Fruit fly (Drosophila melanogaster) whole organism, embryonic: ENCODE results near the gene CG4293.

Experiments used
- ATbp ChIP-seq: fragments of 200-800 bp; sonication (Bioruptor generic); optimal IDR thresholded peaks from 2 replicates; lab custom pipeline; 2017; ENCODE audit warnings: missing biosample characterization, mild to moderate bottlenecking, missing genetic modification characterization, missing genetic modification reagents
- Ada2b ChIP-seq: fragments of 200-800 bp; sonication (Bioruptor generic); IDR thresholded peaks from 2 replicates; pipeline ENCODE4 v1.3.6; 2022; ENCODE audit warnings: missing biosample characterization, missing genetic modification characterization
- Atf6 ChIP-seq: fragments of 200-800 bp; sonication (Bioruptor generic); IDR thresholded peaks from 2 replicates; pipeline ENCODE4 v1.3.6; 2022; ENCODE audit warnings: missing biosample characterization, missing genetic modification characterization
- B-H1 ChIP-seq: fragments of 200-800 bp; sonication (Bioruptor generic); IDR thresholded peaks from 3 replicates; pipeline ENCODE4 v1.3.6; 2022; ENCODE audit warnings: missing biosample characterization, missing genetic modification characterization
- Bgb ChIP-seq: fragments of 200-800 bp; sonication (Bioruptor generic); IDR thresholded peaks from 2 replicates; pipeline ENCODE4 v1.3.6; 2022; ENCODE audit warnings: missing biosample characterization, missing genetic modification characterization; ENCODE audit not compliant: partially characterized antibody
- BtbVII ChIP-seq: fragments of 200-800 bp; sonication (Bioruptor generic); optimal IDR thresholded peaks from 3 replicates; lab custom pipeline; 2017; ENCODE audit warnings: missing biosample characterization, mild to moderate bottlenecking, missing genetic modification characterization
- CG12299 ChIP-seq: fragments of 200-800 bp; sonication (Bioruptor generic); optimal IDR thresholded peaks from 2 replicates; lab custom pipeline; 2018; ENCODE audit warnings: missing biosample characterization, mild to moderate bottlenecking, missing genetic modification characterization
- CG12391 ChIP-seq: fragments of 200-800 bp; sonication (Bioruptor generic); optimal IDR thresholded peaks from 3 replicates; lab custom pipeline; 2018; ENCODE audit warnings: missing biosample characterization, mild to moderate bottlenecking, missing genetic modification characterization, moderate library complexity
- CG14014 ChIP-seq: fragments of 200-800 bp; sonication (Bioruptor generic); IDR thresholded peaks from 2 replicates; pipeline ENCODE4 v1.3.6; 2022; ENCODE audit warnings: missing biosample characterization, missing genetic modification characterization
- CG15269 ChIP-seq: fragments of 200-800 bp; sonication (Bioruptor generic); optimal IDR thresholded peaks from 2 replicates; lab custom pipeline; 2018; ENCODE audit warnings: missing biosample characterization, mild to moderate bottlenecking, missing genetic modification characterization, moderate library complexity
- CG15514 ChIP-seq: fragments of 200-800 bp; sonication (Bioruptor generic); optimal IDR thresholded peaks from 3 replicates; lab custom pipeline; 2017; ENCODE audit warnings: missing biosample characterization, missing genetic modification characterization, mild to moderate bottlenecking, moderate library complexity, missing genetic modification reagents
- CG1603 ChIP-seq: fragments of 200-800 bp; sonication (Bioruptor generic); optimal IDR thresholded peaks from 2 replicates; lab custom pipeline; 2019; ENCODE audit warnings: missing biosample characterization, mild to moderate bottlenecking, missing genetic modification characterization, moderate library complexity
- CG17328 ChIP-seq: fragments of 200-800 bp; sonication (Bioruptor generic); IDR thresholded peaks from 2 replicates; pipeline ENCODE4 v1.3.6; 2022; ENCODE audit warnings: missing biosample characterization, missing genetic modification characterization
- CG17361 ChIP-seq: fragments of 200-800 bp; sonication (Bioruptor generic); IDR thresholded peaks from 3 replicates; pipeline ENCODE4 v1.3.6; 2022; ENCODE audit warnings: missing biosample characterization, missing genetic modification characterization
- CG17568 ChIP-seq: fragments of 200-800 bp; sonication (Bioruptor generic); optimal IDR thresholded peaks from 2 replicates; lab custom pipeline; 2018; ENCODE audit warnings: missing biosample characterization, mild to moderate bottlenecking, missing genetic modification characterization, moderate library complexity
- CG18011 ChIP-seq: fragments of 200-800 bp; sonication (Bioruptor generic); optimal IDR thresholded peaks from 2 replicates; lab custom pipeline; 2017; ENCODE audit warnings: missing biosample characterization, missing genetic modification characterization, mild to moderate bottlenecking, moderate library complexity, missing genotype
- CG18262 ChIP-seq: fragments of 200-800 bp; optimal IDR thresholded peaks from 3 replicates; lab custom pipeline; 2019; ENCODE audit warnings: missing biosample characterization, mild to moderate bottlenecking, missing genetic modification characterization, moderate library complexity
- CG18599 ChIP-seq: fragments of 200-800 bp; sonication (Bioruptor generic); optimal IDR thresholded peaks from 3 replicates; lab custom pipeline; 2017; ENCODE audit warnings: missing biosample characterization, missing genetic modification characterization, mild to moderate bottlenecking, moderate library complexity, missing genetic modification reagents
- CG30020 ChIP-seq: fragments of 200-800 bp; optimal IDR thresholded peaks from 2 replicates; lab custom pipeline; 2019; ENCODE audit warnings: missing biosample characterization, mild to moderate bottlenecking, missing genetic modification characterization, moderate library complexity
- CG31388 ChIP-seq: fragments of 200-800 bp; sonication (Bioruptor generic); optimal IDR thresholded peaks from 2 replicates; lab custom pipeline; 2016; ENCODE audit warnings: missing biosample characterization, missing genetic modification characterization
- CG32772 ChIP-seq: fragments of 200-800 bp; sonication (Bioruptor generic); IDR thresholded peaks from 2 replicates; pipeline ENCODE4 v1.3.6; 2022; ENCODE audit warnings: missing biosample characterization, missing genetic modification characterization
- CG3726 ChIP-seq: fragments of 200-800 bp; sonication (Bioruptor generic); IDR thresholded peaks from 3 replicates; pipeline ENCODE4, ENCODE4 v1.3.6; 2022; ENCODE audit warnings: missing biosample characterization, missing genetic modification characterization
- CG43689 ChIP-seq: fragments of 200-800 bp; sonication (Bioruptor generic); IDR thresholded peaks from 2 replicates; pipeline ENCODE4 v1.3.6; 2022; ENCODE audit warnings: missing biosample characterization, missing genetic modification characterization
- CG4617 ChIP-seq: fragments of 200-800 bp; sonication (Bioruptor generic); optimal IDR thresholded peaks from 3 replicates; lab custom pipeline; 2016; ENCODE audit warnings: missing biosample characterization, missing genetic modification characterization, borderline replicate concordance
- CG7963 ChIP-seq: fragments of 200-800 bp; sonication (Bioruptor generic); IDR thresholded peaks from 3 replicates; pipeline ENCODE4 v1.3.6; 2022; ENCODE audit warnings: missing biosample characterization, missing genetic modification characterization; ENCODE audit not compliant: partially characterized antibody
- CG8290 ChIP-seq, 3 experiments: fragments of 200-800 bp; sonication (Bioruptor generic); optimal IDR thresholded peaks; 2 replicates each; lab custom pipeline; 2016 to 2019; ENCODE audit warnings: missing biosample characterization in 3 of 3, missing genetic modification characterization in 3 of 3, mild to moderate bottlenecking in 2 of 3, moderate library complexity in 1 of 3
- D ChIP-seq, 2 experiments: fragments of 200-800 bp in 1 of 2; fragments of >200 bp in 1 of 2; sonication (Bioruptor generic) in 1 of 2; optimal IDR thresholded peaks; 2 replicates in 1 of 2; 3 replicates in 1 of 2; lab custom pipeline; 2017; ENCODE audit warnings: mild to moderate bottlenecking in 1 of 2, missing biosample characterization in 1 of 2, missing genetic modification characterization in 1 of 2, missing genetic modification reagents in 1 of 2
- E2f2 ChIP-seq: fragments of 200-800 bp; sonication (Bioruptor generic); IDR thresholded peaks from 2 replicates; pipeline ENCODE4 v1.3.6; 2022; ENCODE audit warnings: missing biosample characterization, missing genetic modification characterization
- Fer1 ChIP-seq: fragments of 200-800 bp; sonication (Bioruptor generic); optimal IDR thresholded peaks from 2 replicates; lab custom pipeline; 2017; ENCODE audit warnings: missing biosample characterization, mild to moderate bottlenecking, missing genetic modification characterization
- Fer3 ChIP-seq: fragments of 200-800 bp; sonication (Bioruptor generic); optimal IDR thresholded peaks from 2 replicates; lab custom pipeline; 2018; ENCODE audit warnings: missing biosample characterization, mild to moderate bottlenecking, missing genetic modification characterization, moderate library complexity
- HmgD ChIP-seq: fragments of 200-800 bp; sonication (Bioruptor generic); optimal IDR thresholded peaks from 3 replicates; lab custom pipeline; 2016; ENCODE audit warnings: missing biosample characterization, missing genetic modification characterization
- Hmr ChIP-seq: fragments of 200-800 bp; sonication (Bioruptor generic); optimal IDR thresholded peaks from 3 replicates; lab custom pipeline; 2017; ENCODE audit warnings: mild to moderate bottlenecking, missing biosample characterization, missing genetic modification reagents, missing genetic modification characterization
- Myb ChIP-seq: fragments of 200-800 bp; sonication (Bioruptor generic); optimal IDR thresholded peaks from 2 replicates; lab custom pipeline; 2016; ENCODE audit warnings: missing biosample characterization, missing genetic modification characterization
- NFAT ChIP-seq: fragments of 200-800 bp; sonication (Bioruptor generic); IDR thresholded peaks from 2 replicates; pipeline ENCODE4 v1.3.6; 2022; ENCODE audit warnings: missing biosample characterization, missing genetic modification characterization
- Rfx ChIP-seq: fragments of 200-800 bp; sonication (Bioruptor generic); IDR thresholded peaks from 2 replicates; pipeline ENCODE4 v1.3.6; 2022; ENCODE audit warnings: missing biosample characterization, missing genetic modification characterization
- btn ChIP-seq: fragments of 200-800 bp; sonication (Bioruptor generic); optimal IDR thresholded peaks from 2 replicates; lab custom pipeline; 2016; ENCODE audit warnings: missing biosample characterization, missing genetic modification characterization
- ci ChIP-seq: fragments of 200-800 bp; sonication (Bioruptor generic); IDR thresholded peaks from 3 replicates; pipeline ENCODE4 v1.3.6; 2022; ENCODE audit warnings: missing biosample characterization, missing genetic modification characterization
- crc ChIP-seq: fragments of 200-800 bp; sonication (Bioruptor generic); optimal IDR thresholded peaks from 2 replicates; lab custom pipeline; 2016; ENCODE audit warnings: missing biosample characterization, missing genetic modification characterization
- dysf ChIP-seq: fragments of 200-800 bp; sonication (Bioruptor generic); IDR thresholded peaks from 3 replicates; pipeline ENCODE4 v1.3.6; 2022; ENCODE audit warnings: missing biosample characterization, missing genetic modification characterization
- fd3F ChIP-seq: fragments of 200-800 bp; sonication (Bioruptor generic); optimal IDR thresholded peaks from 2 replicates; lab custom pipeline; 2018; ENCODE audit warnings: missing biosample characterization, mild to moderate bottlenecking, missing genetic modification characterization, moderate library complexity
- fd96Cb ChIP-seq: fragments of 200-800 bp; sonication (Bioruptor generic); optimal IDR thresholded peaks from 2 replicates; lab custom pipeline; 2018; ENCODE audit warnings: missing biosample characterization, mild to moderate bottlenecking, missing genetic modification characterization, moderate library complexity
- ken ChIP-seq: fragments of 200-800 bp; sonication (Bioruptor generic); IDR thresholded peaks from 3 replicates; pipeline ENCODE4 v1.3.6; 2022; ENCODE audit warnings: missing biosample characterization, missing genetic modification characterization
- pros ChIP-seq: fragments of 200-800 bp; sonication (Bioruptor generic); optimal IDR thresholded peaks from 3 replicates; lab custom pipeline; 2019; ENCODE audit warnings: missing biosample characterization, mild to moderate bottlenecking, missing genetic modification characterization, moderate library complexity
- row ChIP-seq: fragments of 200-800 bp; sonication (Bioruptor generic); IDR thresholded peaks from 3 replicates; pipeline ENCODE4 v1.3.6; 2022; ENCODE audit warnings: missing biosample characterization, missing genetic modification characterization
- sisA ChIP-seq: fragments of 200-800 bp; sonication (Bioruptor generic); IDR thresholded peaks from 2 replicates; pipeline ENCODE4 v1.3.6; 2022; ENCODE audit warnings: missing biosample characterization, missing genetic modification characterization
- slou ChIP-seq: fragments of 200-800 bp; sonication (Bioruptor generic); optimal IDR thresholded peaks from 3 replicates; lab custom pipeline; 2016; ENCODE audit warnings: missing biosample characterization, missing genetic modification characterization
- sqz ChIP-seq: fragments of 200-800 bp; sonication (Bioruptor generic); optimal IDR thresholded peaks from 3 replicates; lab custom pipeline; 2018; ENCODE audit warnings: missing biosample characterization, mild to moderate bottlenecking, missing genetic modification characterization
- sr ChIP-seq: fragments of 200-800 bp; sonication (Bioruptor generic); IDR thresholded peaks from 3 replicates; pipeline ENCODE4 v1.3.6; 2022; ENCODE audit warnings: missing biosample characterization, missing genetic modification characterization
- tin ChIP-seq: fragments of 200-800 bp; sonication (Bioruptor generic); optimal IDR thresholded peaks from 3 replicates; lab custom pipeline; 2016; ENCODE audit warnings: missing biosample characterization, missing genetic modification characterization
- vvl ChIP-seq: fragments of 200-800 bp; sonication (Bioruptor generic); IDR thresholded peaks from 2 replicates; pipeline ENCODE4 v1.3.6; 2022; ENCODE audit warnings: missing biosample characterization, missing genetic modification characterization

Gene CG4293

dm6 chrX:524331-524730 lies 5.8 kb downstream of the CG4293 start (continued):
- TF ChIP-seq btn (GFP tag; lab: Kevin White, UChicago) = no peak
- TF ChIP-seq HmgD (GFP tag; lab: Kevin White, UChicago) = peak; percentile 5
- no peak for TF ChIP-seq CG12299 (tag; lab: Kevin White, UChicago)
- TF ChIP-seq CG18599 (GFP tag; lab: Kevin White, UChicago) = peak; percentile 78
- TF ChIP-seq B-H1 (GFP tag; lab: Robert Waterston, UW) = no peak
- TF ChIP-seq CG3726 (GFP tag; lab: Robert Waterston, UW) = no peak
- no peak for TF ChIP-seq CG43689 (GFP tag; lab: Robert Waterston, UW)
- no peak for TF ChIP-seq Bgb
- TF ChIP-seq CG17328 (GFP tag; lab: Robert Waterston, UW) = no peak
- TF ChIP-seq CG18262 = peak; percentile 34
- TF ChIP-seq ATbp (GFP tag; lab: Kevin White, UChicago) = peak; percentile 31
- TF ChIP-seq BtbVII = no peak
- no peak for TF ChIP-seq CG7963 (GFP tag; lab: Robert Waterston, UW)
- TF ChIP-seq sr (GFP tag; lab: Robert Waterston, UW) = no peak
- TF ChIP-seq NFAT = no peak; the same call in 1 of the 2 replicates
- TF ChIP-seq tin (GFP tag; lab: Kevin White, UChicago) = no peak
- no peak for TF ChIP-seq fd3F (GFP tag; lab: Kevin White, UChicago)
- TF ChIP-seq CG14014 (GFP tag; lab: Robert Waterston, UW) = peak; percentile 22; the same call in 1 of the 2 replicates
- TF ChIP-seq fd96Cb (tag; lab: Kevin White, UChicago) = no peak
- peak; percentile 41 for TF ChIP-seq Rfx (GFP tag; lab: Robert Waterston, UW)
- peak; percentile 70 for TF ChIP-seq pros (GFP tag; lab: Kevin White, UChicago)
- TF ChIP-seq CG15269 (tag; lab: Kevin White, UChicago) = peak; percentile 2
- no peak for TF ChIP-seq D (optimal IDR thresholded peaks at IDR 0.05; lab: Kevin White, UChicago)
- TF ChIP-seq D (GFP tag; optimal IDR thresholded peaks at IDR 0.05; lab: Kevin White, UChicago) = no peak
- peak; percentile 16 for TF ChIP-seq CG15514 (GFP tag; lab: Kevin White, UChicago)
- peak; percentile 67 for TF ChIP-seq vvl (GFP tag; lab: Robert Waterston, UW)
- no peak for TF ChIP-seq Myb (GFP tag; lab: Kevin White, UChicago)
- no peak for TF ChIP-seq CG4617 (GFP tag; lab: Kevin White, UChicago)
- peak; percentile 21 for TF ChIP-seq CG1603 (tag; lab: Kevin White, UChicago)
- TF ChIP-seq CG32772 (GFP tag; lab: Robert Waterston, UW) = no peak
- no peak for TF ChIP-seq CG30020 (tag; lab: Kevin White, UChicago)
- TF ChIP-seq E2f2 (GFP tag; lab: Robert Waterston, UW) = no peak
- peak; percentile 49 for TF ChIP-seq Hmr (GFP tag; lab: Kevin White, UChicago)
- TF ChIP-seq crc (GFP tag; lab: Kevin White, UChicago) = no peak
- peak; percentile 51 for TF ChIP-seq Fer1 (GFP tag; lab: Kevin White, UChicago)
- TF ChIP-seq ken (GFP tag; lab: Robert Waterston, UW) = no peak
- no peak for TF ChIP-seq CG17568
- TF ChIP-seq dysf (GFP tag; lab: Robert Waterston, UW) = no peak
- 0 out of 2 replicates have a peak, but pooled peaks have one; percentile 8 for TF ChIP-seq sisA
- peak; percentile 37; the same call in 1 of the 2 replicates for TF ChIP-seq Atf6
- TF ChIP-seq CG18011 (GFP tag; lab: Kevin White, UChicago) = no peak
- TF ChIP-seq row = peak; percentile 82
- no peak for TF ChIP-seq Ada2b (GFP tag; lab: Robert Waterston, UW)
- no peak for TF ChIP-seq CG8290 (GFP tag; optimal IDR thresholded peaks at IDR 0.05; lab: Kevin White, UChicago)
- TF ChIP-seq CG8290 (tag; optimal IDR thresholded peaks at IDR 0.05; lab: Kevin White, UChicago) = peak in 1 of 2 experiments; percentile 55
- peak; percentile 6 for TF ChIP-seq sqz
- TF ChIP-seq Fer3 (tag; lab: Kevin White, UChicago) = peak; percentile 7
- no peak for TF ChIP-seq CG17361 (GFP tag; lab: Robert Waterston, UW)
- peak; percentile 41; the same call in 1 of the 3 replicates for TF ChIP-seq ci
- no peak for TF ChIP-seq CG31388
- TF ChIP-seq slou (GFP tag; lab: Kevin White, UChicago) = no peak
- TF ChIP-seq CG12391 (tag; lab: Kevin White, UChicago) = peak; percentile 8
